2 fruit fly cellular contexts compared by ENCODE assay signal in the genomic region with DNA sequence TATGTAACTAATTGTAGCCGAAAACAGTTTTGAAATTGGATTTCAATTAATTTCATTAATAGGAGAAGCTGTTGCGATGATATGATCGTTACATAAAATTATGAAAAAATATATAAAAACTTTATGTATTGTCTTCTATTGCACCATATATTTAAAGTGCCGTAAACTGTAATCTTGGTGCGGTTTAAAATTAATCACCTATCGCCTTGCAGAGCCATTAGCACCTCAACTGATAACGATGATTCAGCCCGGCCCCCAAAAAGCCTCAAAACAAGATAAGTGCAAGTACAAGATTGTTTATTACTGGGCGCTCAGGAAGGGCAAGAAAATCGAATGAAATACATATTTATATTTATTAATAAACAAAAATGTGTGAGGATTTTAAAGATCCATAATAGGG.
TF ChIP-seq lines count a peak whose summit lies in the region.

No protein-coding gene starts in this region.

- TF ChIP-seq CTCF in whole organism, embryonic (GFP tag; optimal IDR thresholded peaks at IDR 0.05; lab: Kevin White, UChicago): no peak

TF ChIP-seq in whole organism, embryonic, 481 proteins besides CTCF, POLR2A, EP300 and RAD21 (continues in another document):
- TF ChIP-seq CG8765 (GFP tag; IDR thresholded peaks at IDR 0.05; lab: Robert Waterston, UW) (no peak), CG7357 (GFP tag; IDR thresholded peaks at IDR 0.05; lab: Robert Waterston, UW) (no peak), lab (GFP tag; optimal IDR thresholded peaks at IDR 0.05; lab: Kevin White, UChicago) (no peak), CG34224 (GFP tag; IDR thresholded peaks at IDR 0.05; lab: Robert Waterston, UW; ENCODE audit: partially characterized antibody) (no peak), jing (GFP tag; optimal IDR thresholded peaks at IDR 0.05; lab: Kevin White, UChicago) (no peak), chinmo (GFP tag; IDR thresholded peaks at IDR 0.05; lab: Robert Waterston, UW; ENCODE audit: partially characterized antibody) (0 out of 4 replicates have a peak, but pooled peaks have one; percentile 28), cas (GFP tag; IDR thresholded peaks at IDR 0.05; lab: Robert Waterston, UW) (no peak), ranshi (GFP tag; IDR thresholded peaks at IDR 0.05; lab: Robert Waterston, UW) (no peak), luna (GFP tag; optimal IDR thresholded peaks at IDR 0.05; lab: Kevin White, UChicago) (no peak), CG32532 (GFP tag; IDR thresholded peaks at IDR 0.05; lab: Robert Waterston, UW) (no peak), BEAF-32 (GFP tag; optimal IDR thresholded peaks at IDR 0.05; lab: Kevin White, UChicago) (no peak), mirr (GFP tag; optimal IDR thresholded peaks at IDR 0.05; lab: Kevin White, UChicago) (peak; percentile 21), ssp (GFP tag; IDR thresholded peaks at IDR 0.05; lab: Robert Waterston, UW) (no peak), hkb (optimal IDR thresholded peaks at IDR 0.05; lab: Kevin White, UChicago) (no peak), hkb (GFP tag; IDR thresholded peaks at IDR 0.05; lab: Robert Waterston, UW) (no peak), CG31224 (GFP tag; IDR thresholded peaks at IDR 0.05; lab: Robert Waterston, UW) (peak; percentile 88), CG12942 (GFP tag; optimal IDR thresholded peaks at IDR 0.05; lab: Kevin White, UChicago) (no peak), ftz-f1 (GFP tag; optimal IDR thresholded peaks at IDR 0.05; lab: Kevin White, UChicago) (no peak), CG11093 (GFP tag; IDR thresholded peaks at IDR 0.05; lab: Robert Waterston, UW) (no peak), CG7839 (tag; optimal IDR thresholded peaks at IDR 0.05; lab: Kevin White, UChicago) (no peak), CG4328 (GFP tag; optimal IDR thresholded peaks at IDR 0.05; lab: Kevin White, UChicago) (no peak), CG11456 (GFP tag; IDR thresholded peaks at IDR 0.05; lab: Robert Waterston, UW) (no peak), Ets97D (GFP tag; optimal IDR thresholded peaks at IDR 0.05; lab: Kevin White, UChicago) (no peak), CG7271 (tag; optimal IDR thresholded peaks at IDR 0.05; lab: Kevin White, UChicago) (no peak), CG8359 (GFP tag; optimal IDR thresholded peaks at IDR 0.05; lab: Kevin White, UChicago; ENCODE audit: borderline replicate concordance) (no peak), CG1602 (GFP tag; optimal IDR thresholded peaks at IDR 0.05; lab: Kevin White, UChicago) (no peak), exex (tag; optimal IDR thresholded peaks at IDR 0.05; lab: Kevin White, UChicago) (peak; percentile 83), CG11247 (GFP tag; IDR thresholded peaks at IDR 0.05; lab: Robert Waterston, UW) (no peak), Hmr (GFP tag; optimal IDR thresholded peaks at IDR 0.05; lab: Kevin White, UChicago) (no peak), Oaz (GFP tag; IDR thresholded peaks at IDR 0.05; lab: Robert Waterston, UW) (no peak), CG13624 (GFP tag; optimal IDR thresholded peaks at IDR 0.05; lab: Kevin White, UChicago) (no peak), sug (tag; optimal IDR thresholded peaks at IDR 0.05; lab: Kevin White, UChicago) (peak; percentile 20), GATAe (GFP tag; conservative IDR thresholded peaks at IDR 0.05; lab: Robert Waterston, UW) (peak; percentile 19; the same call in 1 of the 2 replicates), CG12769 (tag; optimal IDR thresholded peaks at IDR 0.05; lab: Kevin White, UChicago) (no peak), her (GFP tag; optimal IDR thresholded peaks at IDR 0.05; lab: Kevin White, UChicago) (no peak), CG17612 (GFP tag; IDR thresholded peaks at IDR 0.05; lab: Robert Waterston, UW) (no peak), CG2120 (GFP tag; optimal IDR thresholded peaks at IDR 0.05; lab: Kevin White, UChicago) (no peak), tap (tag; optimal IDR thresholded peaks at IDR 0.05; lab: Kevin White, UChicago) (no peak), NK7.1 (GFP tag; optimal IDR thresholded peaks at IDR 0.05; lab: Kevin White, UChicago) (no peak), CG10462 (GFP tag; optimal IDR thresholded peaks at IDR 0.05; lab: Kevin White, UChicago) (no peak), gsb (GFP tag; IDR thresholded peaks at IDR 0.05; lab: Robert Waterston, UW) (no peak), hb (GFP tag; IDR thresholded peaks at IDR 0.05; lab: Robert Waterston, UW; ENCODE audit: partially characterized antibody) (no peak), CG12104 (GFP tag; optimal IDR thresholded peaks at IDR 0.05; lab: Kevin White, UChicago) (no peak), CG8281 (tag; optimal IDR thresholded peaks at IDR 0.05; lab: Kevin White, UChicago) (no peak), pnt (GFP tag; optimal IDR thresholded peaks at IDR 0.05; lab: Kevin White, UChicago) (no peak)

TF ChIP-seq in whole organism, prepupa, 60 proteins besides CTCF, POLR2A, EP300 and RAD21:
- TF ChIP-seq OdsH (GFP tag; optimal IDR thresholded peaks at IDR 0.05; lab: Kevin White, UChicago) (no peak), CG32006 (GFP tag; optimal IDR thresholded peaks at IDR 0.05; lab: Kevin White, UChicago) (no peak), dsx (GFP tag; optimal IDR thresholded peaks at IDR 0.05; lab: Kevin White, UChicago; ENCODE audit: poor library complexity, severe bottlenecking) (no peak), svp (GFP tag; lab: Kevin White, UChicago) (peak; percentile 79), CG8632 (GFP tag; optimal IDR thresholded peaks at IDR 0.05; lab: Kevin White, UChicago) (no peak)
